Worm (Caenorhabditis elegans) whole organism, L3 larva: ENCODE measurements around the gene F38A5.22.

ENCODE experiments used
- R02D3.7 ChIP-seq: fragments of 150-350 bp; optimal IDR thresholded peaks from 2 replicates; lab custom pipeline; 2014; ENCODE audit warnings: missing biosample characterization, missing genetic modification characterization
- aly-2 ChIP-seq: fragments of 150-350 bp; optimal IDR thresholded peaks from 2 replicates; lab custom pipeline; 2014; ENCODE audit warnings: missing biosample characterization, missing genetic modification characterization
- ama-1 ChIP-seq: fragments of 150-350 bp; optimal IDR thresholded peaks from 2 replicates; lab custom pipeline; 2018
- ceh-16 ChIP-seq: sonication (generic microtip); optimal IDR thresholded peaks from 2 replicates; lab custom pipeline; 2017; ENCODE audit warnings: missing biosample characterization, missing genetic modification characterization
- ceh-28 ChIP-seq: fragments of 150-350 bp; optimal IDR thresholded peaks from 2 replicates; lab custom pipeline; 2014; ENCODE audit warnings: missing biosample characterization, missing genetic modification reagents, missing genetic modification characterization
- ceh-82 ChIP-seq: fragments of 150-350 bp; optimal IDR thresholded peaks from 2 replicates; lab custom pipeline; 2014; ENCODE audit warnings: missing biosample characterization, missing genetic modification characterization
- daf-12 ChIP-seq: fragments of 150-350 bp; optimal IDR thresholded peaks from 2 replicates; lab custom pipeline; 2014; ENCODE audit warnings: missing biosample characterization, missing genetic modification reagents, missing genetic modification characterization
- egl-27 ChIP-seq: sonication (generic microtip); optimal IDR thresholded peaks from 4 replicates; lab custom pipeline; 2017; ENCODE audit warnings: missing biosample characterization, missing genetic modification reagents, missing genetic modification characterization
- egl-5 ChIP-seq: fragments of 150-350 bp; optimal IDR thresholded peaks from 2 replicates; lab custom pipeline; 2017; ENCODE audit warnings: missing biosample characterization, missing genetic modification reagents, missing genetic modification characterization, inconsistent platforms
- elt-1 ChIP-seq: fragments of 150-350 bp; optimal IDR thresholded peaks from 2 replicates; lab custom pipeline; 2014; ENCODE audit warnings: missing biosample characterization, missing genetic modification characterization
- elt-2 ChIP-seq: sonication (generic microtip); optimal IDR thresholded peaks from 2 replicates; lab custom pipeline; 2016; ENCODE audit warnings: missing genetic modification reagents, mild to moderate bottlenecking, missing genetic modification characterization, missing compliant biosample characterization
- elt-3 ChIP-seq, 3 experiments: fragments of 150-350 bp in 1 of 3; sonication (generic microtip) in 2 of 3; optimal IDR thresholded peaks; 2 replicates in 2 of 3; 4 replicates in 1 of 3; lab custom pipeline; 2014 to 2017; ENCODE audit warnings: missing biosample characterization in 3 of 3, missing genetic modification characterization in 3 of 3
- fkh-10 ChIP-seq: sonication (generic microtip); optimal IDR thresholded peaks from 2 replicates; lab custom pipeline; 2017; ENCODE audit warnings: missing biosample characterization, missing genetic modification reagents, missing genetic modification characterization
- hmg-11 ChIP-seq: sonication (generic microtip); optimal IDR thresholded peaks from 2 replicates; lab custom pipeline; 2016; ENCODE audit warnings: missing genetic modification characterization, missing compliant biosample characterization
- jun-1 ChIP-seq: fragments of 150-350 bp; optimal IDR thresholded peaks from 2 replicates; lab custom pipeline; 2014; ENCODE audit warnings: missing biosample characterization, missing genetic modification reagents, missing genetic modification characterization
- lsy-12 ChIP-seq: sonication (generic microtip); optimal IDR thresholded peaks from 2 replicates; lab custom pipeline; 2016; ENCODE audit warnings: mild to moderate bottlenecking, missing genetic modification characterization, missing compliant biosample characterization
- mdl-1 ChIP-seq: fragments of 150-350 bp; optimal IDR thresholded peaks from 2 replicates; lab custom pipeline; 2014; ENCODE audit warnings: missing biosample characterization, missing genetic modification characterization
- mml-1 ChIP-seq: fragments of 150-350 bp; sonication (generic microtip); optimal IDR thresholded peaks from 3 replicates; lab custom pipeline; 2014; ENCODE audit warnings: missing biosample characterization, missing genetic modification characterization
- nfya-1 ChIP-seq: sonication (generic microtip); optimal IDR thresholded peaks from 2 replicates; lab custom pipeline; 2017; ENCODE audit warnings: missing genetic modification characterization, mild to moderate bottlenecking, missing compliant biosample characterization, antibody characterized with exemption, moderate library complexity; ENCODE audit not compliant: insufficient read depth
- nhr-12 ChIP-seq: fragments of 150-350 bp; optimal IDR thresholded peaks from 2 replicates; lab custom pipeline; 2014; ENCODE audit warnings: missing biosample characterization, missing genetic modification characterization
- nhr-237 ChIP-seq: fragments of 150-350 bp; optimal IDR thresholded peaks from 2 replicates; lab custom pipeline; 2014; ENCODE audit warnings: missing biosample characterization, missing genetic modification characterization
- nhr-25 ChIP-seq: sonication (generic microtip); optimal IDR thresholded peaks from 2 replicates; lab custom pipeline; 2017; ENCODE audit warnings: missing biosample characterization, missing genetic modification characterization
- nhr-28 ChIP-seq: fragments of 150-350 bp; optimal IDR thresholded peaks from 2 replicates; lab custom pipeline; 2014; ENCODE audit warnings: missing biosample characterization, missing genetic modification characterization
- nhr-43 ChIP-seq: sonication (generic microtip); optimal IDR thresholded peaks from 2 replicates; lab custom pipeline; 2016; ENCODE audit warnings: mild to moderate bottlenecking, missing genetic modification characterization, missing compliant biosample characterization; ENCODE audit not compliant: poor library complexity, severe bottlenecking
- nhr-67 ChIP-seq: fragments of 150-350 bp; optimal IDR thresholded peaks from 2 replicates; lab custom pipeline; 2014; ENCODE audit warnings: missing biosample characterization, missing genetic modification characterization
- nhr-76 ChIP-seq: fragments of 150-350 bp; sonication (generic microtip); optimal IDR thresholded peaks from 5 replicates; lab custom pipeline; 2014; ENCODE audit warnings: missing biosample characterization, missing genetic modification characterization
- nhr-77 ChIP-seq: fragments of 150-350 bp; optimal IDR thresholded peaks from 2 replicates; lab custom pipeline; 2014; ENCODE audit warnings: missing biosample characterization, missing genetic modification characterization
- pha-4 ChIP-seq: fragments of 150-350 bp; optimal IDR thresholded peaks from 2 replicates; lab custom pipeline; 2014; ENCODE audit warnings: missing biosample characterization, missing genetic modification reagents, missing genetic modification characterization
- pqm-1 ChIP-seq: fragments of 150-350 bp; optimal IDR thresholded peaks from 2 replicates; lab custom pipeline; 2017; ENCODE audit warnings: missing biosample characterization, missing genetic modification characterization, inconsistent platforms
- sea-2 ChIP-seq: fragments of 150-350 bp; sonication (generic microtip); optimal IDR thresholded peaks from 4 replicates; lab custom pipeline; 2014; ENCODE audit warnings: missing biosample characterization, missing genetic modification reagents, missing genetic modification characterization
- skn-1 ChIP-seq: fragments of 150-350 bp; optimal IDR thresholded peaks from 2 replicates; lab custom pipeline; 2014; ENCODE audit warnings: missing biosample characterization, missing genetic modification characterization
- snpc-4 ChIP-seq: fragments of 150-350 bp; optimal IDR thresholded peaks from 2 replicates; lab custom pipeline; 2014; ENCODE audit warnings: missing biosample characterization, missing genetic modification characterization
- tbx-2 ChIP-seq: sonication (generic microtip); optimal IDR thresholded peaks from 2 replicates; lab custom pipeline; 2016; ENCODE audit warnings: mild to moderate bottlenecking, missing genetic modification characterization, missing compliant biosample characterization
- unc-62 ChIP-seq: fragments of 150-350 bp; sonication (generic microtip); optimal IDR thresholded peaks from 4 replicates; lab custom pipeline; 2014; ENCODE audit warnings: missing biosample characterization, missing genetic modification reagents, missing genetic modification characterization
- ztf-11 ChIP-seq: fragments of 150-350 bp; optimal IDR thresholded peaks from 2 replicates; lab custom pipeline; 2014; ENCODE audit warnings: missing biosample characterization, missing genetic modification characterization
- ztf-4 ChIP-seq: fragments of 150-350 bp; optimal IDR thresholded peaks from 2 replicates; lab custom pipeline; 2014; ENCODE audit warnings: missing biosample characterization, missing genetic modification characterization

The F38A5.22 gene

ce11 chrIV:6621252-6621651, 25.5 kb upstream of the F38A5.22 start, which contains the start of gene C01B10.3:
TSS of gene C01B10.3 (minus strand) at chrIV:6621352.
- TF ChIP-seq unc-62 (GFP tag; lab: Kevin White, UChicago) = no peak
- TF ChIP-seq nhr-76 (tag; lab: Kevin White, UChicago) = no peak
- TF ChIP-seq elt-3 (tag; optimal IDR thresholded peaks at IDR 0.05; lab: Kevin White, UChicago) = no peak
- TF ChIP-seq pha-4 (tag; lab: Kevin White, UChicago) = no peak
- no peak for TF ChIP-seq tbx-2 (tag; lab: Kevin White, UChicago)
- TF ChIP-seq mml-1 (tag; lab: Kevin White, UChicago) = no peak
- TF ChIP-seq pqm-1 (tag; lab: Kevin White, UChicago) = no peak
- no peak for TF ChIP-seq nhr-67 (tag; lab: Kevin White, UChicago)
- TF ChIP-seq elt-2 (tag; lab: Kevin White, UChicago) = no peak
- TF ChIP-seq nhr-43 = no peak
- TF ChIP-seq ceh-16 (tag; lab: Kevin White, UChicago) = no peak
- no peak for TF ChIP-seq lsy-12 (tag; lab: Kevin White, UChicago)
- TF ChIP-seq ceh-82 (tag; lab: Kevin White, UChicago) = no peak
- TF ChIP-seq jun-1 = no peak
- TF ChIP-seq fkh-10 = no peak
- no peak for TF ChIP-seq hmg-11
- no peak for TF ChIP-seq nhr-237 (tag; lab: Kevin White, UChicago)
- no peak for TF ChIP-seq nfya-1 (tag; lab: Kevin White, UChicago)

ce11 chrIV:6618607-6619006, 22.9 kb upstream of the F38A5.22 start:
- no peak for TF ChIP-seq R02D3.7
- TF ChIP-seq ztf-11 (tag; lab: Kevin White, UChicago) = no peak
- TF ChIP-seq ceh-82 (tag; lab: Kevin White, UChicago) = no peak
- TF ChIP-seq ztf-4 (tag; lab: Kevin White, UChicago) = no peak
- peak; percentile 29 for TF ChIP-seq elt-2 (tag; lab: Kevin White, UChicago)
- TF ChIP-seq nhr-25 (tag; lab: Kevin White, UChicago) = no peak
- no peak for TF ChIP-seq unc-62 (GFP tag; lab: Kevin White, UChicago)
- peak; percentile 8 for TF ChIP-seq nfya-1 (tag; lab: Kevin White, UChicago)
- no peak for TF ChIP-seq nhr-43
- no peak for TF ChIP-seq elt-1 (tag; lab: Kevin White, UChicago)
- TF ChIP-seq sea-2 (GFP tag; lab: Kevin White, UChicago) = no peak
- peak; percentile 19 for TF ChIP-seq pha-4 (tag; lab: Kevin White, UChicago)
- TF ChIP-seq, all 47 proteins: peak for 3

- TF ChIP-seq ama-1 (lab: Kevin White, UChicago) = peak; percentile 12
- no peak for TF ChIP-seq nhr-77
- TF ChIP-seq ceh-82 (tag; lab: Kevin White, UChicago) = no peak
- TF ChIP-seq aly-2 = no peak
- TF ChIP-seq tbx-2 (tag; lab: Kevin White, UChicago) = no peak
- TF ChIP-seq fkh-10 = no peak
- TF ChIP-seq nhr-43 = no peak
- TF ChIP-seq elt-2 (tag; lab: Kevin White, UChicago) = peak; percentile 22
- peak; percentile 23 for TF ChIP-seq hmg-11
- peak; percentile 63 for TF ChIP-seq pha-4 (tag; lab: Kevin White, UChicago)
- TF ChIP-seq egl-27 (tag; lab: Kevin White, UChicago) = no peak
- TF ChIP-seq ztf-11 (tag; lab: Kevin White, UChicago) = no peak
- no peak for TF ChIP-seq R02D3.7
- no peak for TF ChIP-seq nhr-12 (tag; lab: Kevin White, UChicago)
- TF ChIP-seq mdl-1 = no peak
- TF ChIP-seq snpc-4 = no peak
- peak; percentile 44 for TF ChIP-seq nfya-1 (tag; lab: Kevin White, UChicago)
- no peak for TF ChIP-seq sea-2 (GFP tag; lab: Kevin White, UChicago)
- no peak for TF ChIP-seq ztf-4 (tag; lab: Kevin White, UChicago)
- no peak for TF ChIP-seq skn-1 (tag; lab: Kevin White, UChicago)
- no peak for TF ChIP-seq nhr-76 (tag; lab: Kevin White, UChicago)
- TF ChIP-seq daf-12 (tag; lab: Kevin White, UChicago) = no peak
- TF ChIP-seq nhr-28 (tag; lab: Kevin White, UChicago) = no peak
- no peak for TF ChIP-seq egl-5 (tag; lab: Kevin White, UChicago)
- no peak for TF ChIP-seq pqm-1 (tag; lab: Kevin White, UChicago)
- TF ChIP-seq, all 47 proteins: peak for 5
Measured at ce11 chrIV:6613296-6613695, 17.6 kb upstream of the F38A5.22 start, which contains the start of gene drh-1. TSS of gene drh-1 (minus strand) at chrIV:6613353.

ce11 chrIV:6607059-6607458, 11.3 kb upstream of the F38A5.22 start:
- TF ChIP-seq pqm-1 (tag; lab: Kevin White, UChicago) (no peak), tbx-2 (tag; lab: Kevin White, UChicago) (no peak), ceh-28 (tag; lab: Kevin White, UChicago) (no peak), elt-2 (tag; lab: Kevin White, UChicago) (peak; percentile 56), sea-2 (GFP tag; lab: Kevin White, UChicago) (no peak)
